Fruit fly (Drosophila melanogaster) S2 (cell line): ENCODE results near the gene Art3.

ENCODE experiments used
- CG8478 ChIP-seq: fragments of >200 bp; optimal IDR thresholded peaks from 2 replicates; lab custom pipeline; 2018
- CTCF ChIP-seq, 2 experiments: fragments of >200 bp; optimal IDR thresholded peaks; 2 replicates each; lab custom pipeline; 2018

Gene Art3

DNA sequence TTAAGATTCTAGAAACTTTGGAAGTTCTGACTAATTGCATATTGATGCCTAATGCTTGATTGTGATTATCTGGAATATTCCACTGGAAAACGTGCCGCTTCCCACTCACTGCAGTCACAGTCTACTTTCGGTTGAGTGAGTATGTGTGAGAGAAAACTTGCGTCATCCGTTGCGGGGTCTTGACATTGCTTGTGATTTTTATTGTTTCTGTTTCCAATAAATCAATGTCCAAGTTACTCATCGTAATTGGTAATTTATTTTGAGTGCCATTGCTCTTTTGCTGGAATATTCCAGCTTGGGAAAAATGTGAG is 13.8 kb upstream of the Art3 start:
- TF ChIP-seq CG8478 (lab: Kevin White, UChicago) (no peak), CTCF (optimal IDR thresholded peaks at IDR 0.05; lab: Kevin White, UChicago) (no peak)

DNA sequence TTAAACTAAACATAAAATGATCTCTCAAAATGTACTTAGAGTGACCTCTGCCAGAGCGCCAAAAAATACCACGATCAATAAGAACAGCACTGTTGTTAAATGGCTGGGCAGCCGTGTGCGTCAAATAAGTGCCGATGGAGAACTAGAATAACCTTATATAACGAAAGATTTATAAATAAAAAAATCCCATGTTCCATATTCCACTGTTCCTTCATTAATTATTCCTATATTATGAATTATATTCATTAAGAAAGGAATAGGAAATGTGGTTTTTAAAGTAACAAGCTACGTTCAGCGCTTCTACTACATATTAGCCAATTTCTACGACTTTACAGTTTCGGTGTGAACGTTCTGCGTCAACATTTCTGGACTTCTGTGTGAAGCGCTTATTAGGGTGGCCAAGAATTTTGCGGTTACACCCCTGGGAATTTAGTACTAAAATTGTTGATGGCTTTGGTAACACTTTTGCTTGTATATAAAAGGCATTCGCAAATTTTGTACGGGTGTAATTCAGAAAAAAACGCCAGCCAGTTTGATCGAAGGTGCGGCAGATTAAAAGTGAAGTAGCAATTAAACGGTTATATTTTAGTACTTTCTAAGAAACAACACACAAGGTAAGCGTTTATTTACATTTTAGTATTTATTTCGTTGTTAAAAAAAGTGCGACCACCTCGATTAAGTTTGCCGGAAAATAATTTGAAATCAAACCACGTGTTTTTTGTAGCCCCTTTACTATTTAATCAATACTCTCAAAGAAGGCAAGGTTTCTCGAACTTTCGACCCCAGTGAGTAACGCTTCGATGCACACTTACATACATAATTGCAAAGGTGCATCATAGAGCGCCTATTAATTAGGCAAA is 13.2 kb upstream of the Art3 start, which contains the start of the genes tefu and Hsc70-4:
Gene tefu (minus strand): TSS at position 51 of the 860 bp plus-strand sequence.
Gene Hsc70-4 (plus strand): TSS at position 502 of the 860 bp plus-strand sequence.
- peak in 1 of 2 experiments; percentile 6 for TF ChIP-seq CTCF (optimal IDR thresholded peaks at IDR 0.05; lab: Kevin White, UChicago)
- no peak for TF ChIP-seq CG8478 (lab: Kevin White, UChicago)

DNA sequence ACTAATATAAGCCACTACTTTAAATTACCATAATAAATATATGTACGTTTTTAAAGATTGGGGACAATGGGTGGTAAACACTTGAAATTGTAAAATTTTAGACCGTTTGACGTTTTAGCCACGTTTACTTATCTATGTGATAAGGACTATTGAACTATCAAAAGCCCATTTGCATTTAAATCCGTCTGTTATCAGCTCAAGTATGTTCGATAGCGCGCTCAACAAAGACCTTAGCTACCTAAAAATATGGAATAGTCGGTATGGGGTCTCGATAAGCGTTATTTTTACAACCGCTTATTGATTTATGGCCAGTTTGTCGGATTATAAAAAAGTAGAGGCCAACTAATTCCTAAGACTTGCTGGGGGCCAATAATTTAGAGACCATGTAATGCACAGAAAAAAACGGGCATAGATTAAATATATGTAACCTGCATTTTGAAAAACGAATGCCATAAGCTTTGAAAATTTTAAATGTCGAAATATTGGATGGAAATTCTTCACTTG is 2.5 kb upstream of the Art3 start:
- no peak for TF ChIP-seq CG8478 (lab: Kevin White, UChicago)
- no peak for TF ChIP-seq CTCF (optimal IDR thresholded peaks at IDR 0.05; lab: Kevin White, UChicago)

DNA sequence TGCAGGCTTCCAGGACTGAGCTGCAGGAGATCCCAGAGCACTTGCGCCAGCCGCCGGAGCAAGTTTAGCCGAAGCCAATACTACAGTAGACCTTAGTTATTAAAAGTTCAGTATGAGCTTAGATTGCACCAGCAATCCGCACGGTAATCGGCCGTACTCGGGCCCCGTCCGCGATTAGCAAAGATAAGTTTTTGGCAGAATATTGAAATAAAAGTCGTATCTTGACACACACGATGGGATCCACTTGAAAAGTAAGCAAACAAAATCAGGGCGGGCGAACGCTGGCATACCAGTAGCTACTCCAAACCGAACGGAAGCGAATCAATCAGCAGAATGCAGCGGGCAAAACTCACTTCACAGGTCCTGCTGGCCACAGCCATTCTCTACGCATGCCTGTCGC is 1.1 kb upstream of the Art3 start, which contains the start of gene CG34316:
Gene CG34316 (plus strand): TSS at position 301 of the 400 bp plus-strand sequence.
- TF ChIP-seq CG8478 (lab: Kevin White, UChicago) (no peak), CTCF (optimal IDR thresholded peaks at IDR 0.05; lab: Kevin White, UChicago) (no peak)

DNA sequence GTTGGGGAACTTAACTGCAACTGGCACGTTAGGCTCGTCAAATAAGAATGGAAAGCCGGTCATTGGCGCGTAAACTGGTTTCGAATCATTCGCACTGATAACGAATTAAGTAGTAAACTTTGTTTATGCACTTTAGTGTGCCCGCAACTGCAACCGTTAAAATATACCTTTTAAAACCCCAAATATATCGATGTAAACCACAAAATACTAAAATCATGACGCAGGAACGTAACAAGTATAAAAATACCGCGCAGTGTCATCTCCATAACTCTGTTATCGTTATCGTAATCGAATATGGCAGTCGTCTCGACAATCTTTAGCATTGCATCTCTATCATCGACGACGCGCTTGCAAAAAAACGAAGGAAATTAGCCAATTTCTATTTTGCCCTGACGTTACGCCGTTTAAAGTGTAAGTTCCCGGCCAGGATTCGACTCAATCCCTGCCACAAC is 3.9 kb downstream of the Art3 start, which contains the start of the genes CG31344 and Caf1-55:
Gene CG31344 (minus strand): TSS at position 51 of the 452 bp plus-strand sequence.
Gene Caf1-55 (plus strand): TSS at position 298 of the 452 bp plus-strand sequence.
- TF ChIP-seq CG8478 (lab: Kevin White, UChicago) (no peak), CTCF (optimal IDR thresholded peaks at IDR 0.05; lab: Kevin White, UChicago) (no peak)

DNA sequence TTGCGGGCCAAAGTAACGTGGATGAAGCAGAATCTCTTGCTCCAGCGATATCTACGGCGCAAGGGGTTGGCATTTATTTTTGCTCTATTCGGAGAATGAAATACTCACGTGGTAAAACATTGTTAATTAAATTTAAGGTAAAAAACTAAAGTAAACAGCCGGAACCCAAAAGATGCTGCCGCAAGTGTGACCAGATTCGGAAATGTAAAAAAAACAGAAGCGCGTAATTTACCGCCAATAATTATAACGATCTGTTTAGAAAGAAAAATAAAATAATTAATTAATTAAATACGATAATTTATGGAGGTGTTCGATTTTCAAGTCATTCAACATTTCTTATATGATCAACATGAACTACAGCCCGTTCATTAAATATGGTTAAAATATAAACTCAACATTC is 6.2 kb downstream of the Art3 start, which contains the start of gene Polr2G:
Gene Polr2G (minus strand): TSS at position 208 of the 400 bp plus-strand sequence.
- no peak for TF ChIP-seq CTCF (optimal IDR thresholded peaks at IDR 0.05; lab: Kevin White, UChicago)
- no peak for TF ChIP-seq CG8478 (lab: Kevin White, UChicago)

DNA sequence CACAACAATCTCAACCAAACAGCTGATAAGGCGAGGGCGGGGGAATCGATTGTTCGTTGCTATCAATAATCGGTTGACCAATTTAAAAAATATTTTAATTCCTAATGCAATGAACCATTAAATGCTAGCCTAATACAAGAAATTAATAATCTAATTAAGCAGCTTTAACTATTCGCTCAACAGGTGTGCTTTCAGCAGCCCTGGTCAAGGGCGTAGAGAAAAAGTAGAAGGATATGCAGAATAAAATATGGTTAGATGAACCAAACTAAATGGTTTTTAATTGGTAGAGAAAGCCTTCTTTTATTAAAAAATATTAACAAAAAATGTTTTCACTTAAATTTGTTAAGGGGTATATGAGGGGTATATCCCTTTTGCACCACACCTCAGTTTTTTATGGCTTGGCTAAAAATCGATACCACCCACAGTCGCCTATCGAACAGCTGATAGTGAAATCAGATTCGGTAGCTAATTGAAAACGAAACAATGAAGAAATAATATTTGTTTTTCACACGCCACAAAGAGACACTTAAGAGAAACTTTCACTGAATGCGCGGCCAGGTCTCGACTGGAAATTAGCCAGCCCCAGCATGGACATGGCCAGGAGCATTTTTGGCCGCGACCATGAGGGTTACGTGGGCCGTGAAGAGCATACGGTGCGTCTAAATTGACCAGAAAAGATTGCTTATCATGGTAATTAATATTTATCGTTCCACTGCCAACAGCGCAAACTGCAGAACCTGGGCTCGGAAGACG is 10.2 kb downstream of the Art3 start, which contains the start of the genes SIDL and CG12241:
Gene SIDL (minus strand): TSS at position 51 of the 753 bp plus-strand sequence.
Gene CG12241 (plus strand): TSS at position 433 of the 753 bp plus-strand sequence.
- no peak for TF ChIP-seq CTCF (optimal IDR thresholded peaks at IDR 0.05; lab: Kevin White, UChicago)
- no peak for TF ChIP-seq CG8478 (lab: Kevin White, UChicago)

DNA sequence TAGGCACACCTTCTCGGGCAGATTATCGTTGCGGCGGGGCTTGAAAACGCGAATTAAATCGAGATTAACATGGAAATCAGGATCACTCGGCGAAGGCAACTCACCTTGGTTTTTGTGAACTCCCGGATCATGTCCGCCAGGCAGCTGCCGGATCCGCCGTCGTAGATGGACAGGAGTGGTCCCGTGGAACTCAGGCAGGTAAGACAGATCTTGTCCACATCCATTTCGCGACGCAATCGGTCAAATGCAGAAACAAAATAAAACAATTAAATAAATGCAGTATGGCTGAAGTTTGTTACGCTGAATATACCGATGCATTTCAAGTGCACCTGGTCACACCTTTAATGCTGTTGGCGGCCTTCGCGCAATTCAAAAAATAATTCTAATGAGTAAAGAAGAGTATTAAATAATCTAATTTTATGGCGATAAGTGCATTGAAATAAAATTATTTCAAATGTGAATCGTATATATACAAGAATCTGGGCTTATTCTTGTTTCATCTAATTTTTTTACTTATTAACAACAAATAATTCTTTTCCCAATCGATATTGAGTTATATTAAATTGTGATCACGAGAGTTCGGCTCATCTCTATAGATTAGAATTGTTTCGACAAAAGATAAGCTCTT is 15.7 kb downstream of the Art3 start, which contains the start of the genes CG6654 and CG4210:
Gene CG6654 (minus strand): TSS at position 297 of the 628 bp plus-strand sequence.
Gene CG4210 (plus strand): TSS at position 613 of the 628 bp plus-strand sequence.
- TF ChIP-seq CTCF (optimal IDR thresholded peaks at IDR 0.05; lab: Kevin White, UChicago), result no peak

DNA sequence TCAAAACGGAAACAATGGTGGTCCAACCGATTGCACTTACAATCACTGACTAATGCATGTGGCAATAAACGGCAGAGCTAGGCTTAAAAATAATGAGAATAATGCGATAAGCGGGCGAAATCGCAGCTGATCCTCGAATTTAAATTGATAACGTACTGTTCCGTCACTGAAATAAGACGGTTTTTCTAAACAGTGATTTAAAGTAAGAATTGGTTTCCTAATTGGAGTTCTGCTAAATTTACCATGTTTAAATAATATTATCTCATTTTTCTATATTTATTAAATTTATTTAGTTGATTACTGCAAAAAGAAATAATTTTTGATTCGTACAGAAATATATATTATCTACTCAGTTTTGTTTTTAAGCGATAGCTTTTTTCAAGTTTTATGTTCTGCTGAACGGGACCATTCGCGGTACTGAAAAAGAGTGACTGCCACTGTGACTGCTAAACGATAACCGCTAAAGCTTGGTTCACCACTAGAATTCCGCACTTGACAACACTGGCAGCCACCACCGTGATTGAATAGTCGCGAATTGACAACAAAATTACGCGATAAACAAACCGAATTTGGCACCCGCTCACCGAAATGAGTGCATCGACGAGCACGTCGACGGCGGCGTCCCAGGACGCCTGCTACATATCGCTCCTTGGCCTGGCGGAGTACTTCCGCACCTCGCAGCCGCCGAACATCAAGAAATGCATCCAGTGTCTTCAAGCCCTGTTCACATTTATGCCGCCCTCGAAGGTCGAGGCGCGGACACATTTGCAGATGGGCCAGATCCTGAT is 20.3 kb downstream of the Art3 start, which contains the start of the genes Spn88Eb and Mau2:
Gene Spn88Eb (minus strand): TSS at position 51 of the 788 bp plus-strand sequence.
Gene Mau2 (plus strand): TSS at position 493 of the 788 bp plus-strand sequence.
- TF ChIP-seq CTCF (optimal IDR thresholded peaks at IDR 0.05; lab: Kevin White, UChicago), result peak in 1 of 2 experiments; percentile 24
- TF ChIP-seq CG8478 (lab: Kevin White, UChicago), result no peak

DNA sequence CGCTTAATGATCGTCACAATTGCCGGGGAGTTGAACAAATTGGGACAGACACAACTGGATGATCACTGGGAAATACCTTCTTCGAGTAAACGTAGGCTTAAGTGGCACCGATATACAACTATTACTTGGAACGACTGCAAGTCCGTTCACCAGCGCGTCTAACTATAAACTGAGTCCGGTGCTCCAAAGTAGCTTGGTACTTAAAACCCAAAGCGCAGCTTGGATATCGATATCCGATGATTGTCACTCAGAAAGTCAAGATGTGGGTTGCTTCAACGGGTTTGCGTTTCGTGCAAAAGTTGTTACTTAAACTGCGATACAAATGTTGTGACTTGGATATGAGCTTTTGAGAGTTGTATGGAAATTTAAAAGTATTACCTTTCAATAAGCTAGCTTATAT is 22.9 kb downstream of the Art3 start, which contains the start of gene Spn88Ea:
Gene Spn88Ea (minus strand): TSS at position 175 of the 400 bp plus-strand sequence.
- no peak for TF ChIP-seq CG8478 (lab: Kevin White, UChicago)

DNA sequence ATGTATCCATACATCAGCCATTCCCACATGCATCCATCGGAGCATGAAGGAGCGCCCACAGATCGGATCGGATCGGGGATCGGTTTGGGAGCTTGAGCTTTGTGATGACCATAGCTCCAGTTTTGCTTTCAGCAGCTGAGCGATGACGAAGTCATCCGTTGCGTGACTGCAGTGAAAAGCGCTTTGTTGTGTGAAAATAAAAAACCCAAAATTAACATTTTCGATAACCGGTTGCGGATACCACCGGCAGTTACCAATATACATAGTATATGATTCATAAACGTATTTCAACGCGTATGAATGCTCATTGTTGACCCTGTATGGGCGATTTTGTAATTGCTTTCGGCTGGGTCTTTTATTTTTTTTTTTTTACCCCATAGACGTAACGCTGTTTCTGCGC is 24.0 kb downstream of the Art3 start:
- TF ChIP-seq CTCF (optimal IDR thresholded peaks at IDR 0.05; lab: Kevin White, UChicago) (no peak), CG8478 (lab: Kevin White, UChicago) (no peak)

DNA sequence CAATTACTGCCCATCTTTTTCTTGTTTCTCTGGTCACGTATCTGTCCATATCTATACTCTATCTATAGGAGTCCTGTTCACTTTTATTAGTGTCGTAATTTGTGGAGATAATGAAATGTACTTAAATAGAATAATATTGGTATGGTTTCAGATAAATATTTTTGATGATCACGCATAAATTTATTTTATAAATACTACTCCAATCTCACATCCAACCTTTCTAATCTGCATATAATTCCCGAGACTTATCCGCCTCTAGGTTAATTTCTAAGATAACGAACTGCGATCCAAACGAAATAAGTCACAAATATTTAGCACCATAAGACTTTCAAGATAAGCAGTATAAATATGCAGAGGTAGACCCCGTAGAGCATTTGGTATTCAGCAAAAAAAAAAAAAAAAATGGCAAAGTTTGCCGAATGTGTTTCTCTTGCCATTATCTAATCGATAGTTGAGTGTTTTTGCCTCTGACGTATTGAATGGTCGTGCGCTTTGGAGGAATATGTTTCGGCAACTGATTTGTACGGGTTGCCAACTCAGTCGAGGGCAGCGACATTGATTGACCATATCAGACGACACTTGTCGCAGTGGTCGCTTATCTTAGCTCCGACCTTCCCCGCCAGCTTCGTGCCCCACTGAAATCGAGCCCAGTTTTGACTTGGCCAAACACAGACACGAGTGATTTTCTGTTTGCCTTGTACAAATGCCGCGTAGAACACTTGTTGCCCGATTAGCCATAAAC is 31.0 kb downstream of the Art3 start:
- no peak for TF ChIP-seq CTCF (optimal IDR thresholded peaks at IDR 0.05; lab: Kevin White, UChicago)
- no peak for TF ChIP-seq CG8478 (lab: Kevin White, UChicago)
